Fruit fly (Drosophila melanogaster) whole organism, embryonic: ENCODE data around the gene CG18622.
A peak's percentile ranks its signal among the peaks of the same experiment; 100 is the strongest.

ENCODE experiments used
- CG10654 ChIP-seq: fragments of 200-800 bp; sonication (Bioruptor generic); optimal IDR thresholded peaks from 2 replicates; lab custom pipeline; 2016; ENCODE audit warnings: missing biosample characterization, missing genetic modification characterization
- CG12155 ChIP-seq: fragments of 200-800 bp; sonication (Bioruptor generic); optimal IDR thresholded peaks from 3 replicates; lab custom pipeline; 2016; ENCODE audit warnings: missing biosample characterization, missing genetic modification characterization
- CG12236 ChIP-seq: fragments of 200-800 bp; sonication (Bioruptor generic); optimal IDR thresholded peaks from 2 replicates; lab custom pipeline; 2016; ENCODE audit warnings: missing biosample characterization, missing genetic modification characterization
- CG13287 ChIP-seq: fragments of 200-800 bp; sonication (Bioruptor generic); IDR thresholded peaks from 2 replicates; pipeline ENCODE4 v1.3.6; 2022; ENCODE audit warnings: missing biosample characterization, missing genetic modification characterization; ENCODE audit not compliant: partially characterized antibody
- CG13296 ChIP-seq: fragments of 200-800 bp; sonication (Bioruptor generic); optimal IDR thresholded peaks from 3 replicates; lab custom pipeline; 2018; ENCODE audit warnings: missing biosample characterization, mild to moderate bottlenecking, missing genetic modification characterization
- CG14441 ChIP-seq: fragments of 200-800 bp; sonication (Bioruptor generic); IDR thresholded peaks from 2 replicates; pipeline ENCODE4 v1.3.6; 2022; ENCODE audit warnings: missing biosample characterization, missing genetic modification characterization
- CG14667 ChIP-seq: fragments of 200-800 bp; sonication (Bioruptor generic); IDR thresholded peaks from 2 replicates; pipeline ENCODE4 v1.3.6; 2022; ENCODE audit warnings: missing biosample characterization, missing genetic modification characterization
- CG1603 ChIP-seq: fragments of 200-800 bp; sonication (Bioruptor generic); optimal IDR thresholded peaks from 2 replicates; lab custom pipeline; 2019; ENCODE audit warnings: missing biosample characterization, mild to moderate bottlenecking, missing genetic modification characterization, moderate library complexity
- CG16779 ChIP-seq: fragments of 200-800 bp; sonication (Bioruptor generic); IDR thresholded peaks from 2 replicates; pipeline ENCODE4 v1.3.6; 2022; ENCODE audit warnings: missing biosample characterization, missing genetic modification characterization
- CG17359 ChIP-seq: fragments of 200-800 bp; sonication (Bioruptor generic); optimal IDR thresholded peaks from 3 replicates; lab custom pipeline; 2018; ENCODE audit warnings: missing biosample characterization, mild to moderate bottlenecking, missing genetic modification characterization, moderate library complexity
- CG17912 ChIP-seq: fragments of 200-800 bp; sonication (Bioruptor generic); optimal IDR thresholded peaks from 2 replicates; lab custom pipeline; 2018; ENCODE audit warnings: missing biosample characterization, mild to moderate bottlenecking, missing genetic modification characterization
- CG2875 ChIP-seq: fragments of 200-800 bp; sonication (Bioruptor generic); optimal IDR thresholded peaks from 2 replicates; lab custom pipeline; 2017; ENCODE audit warnings: missing biosample characterization, mild to moderate bottlenecking, missing genetic modification characterization, missing genetic modification reagents
- CG31224 ChIP-seq: fragments of 200-800 bp; sonication (Bioruptor generic); IDR thresholded peaks from 2 replicates; pipeline ENCODE4 v1.3.6; 2022; ENCODE audit warnings: missing biosample characterization, missing genetic modification characterization
- CG32767 ChIP-seq: fragments of 200-800 bp; sonication (Bioruptor generic); IDR thresholded peaks from 2 replicates; pipeline ENCODE4 v1.3.6; 2022; ENCODE audit warnings: missing biosample characterization, missing genetic modification characterization
- CG3281 ChIP-seq: fragments of 200-800 bp; sonication (Bioruptor generic); optimal IDR thresholded peaks from 3 replicates; lab custom pipeline; 2017; ENCODE audit warnings: missing biosample characterization, mild to moderate bottlenecking, missing genetic modification characterization
- CG3995 ChIP-seq: fragments of 200-800 bp; sonication (Bioruptor generic); optimal IDR thresholded peaks from 3 replicates; lab custom pipeline; 2016; ENCODE audit warnings: missing biosample characterization, missing genetic modification characterization
- CG42726 ChIP-seq: fragments of 200-800 bp; sonication (Bioruptor generic); IDR thresholded peaks from 2 replicates; pipeline ENCODE4 v1.3.6; 2022; ENCODE audit warnings: missing biosample characterization, missing genetic modification characterization; ENCODE audit not compliant: partially characterized antibody
- CG4404 ChIP-seq: fragments of 200-800 bp; sonication (Bioruptor generic); IDR thresholded peaks from 2 replicates; pipeline ENCODE4 v1.3.6; 2022; ENCODE audit warnings: missing biosample characterization, missing genetic modification characterization
- CG4707 ChIP-seq: fragments of 200-800 bp; sonication (Bioruptor generic); optimal IDR thresholded peaks from 2 replicates; lab custom pipeline; 2018; ENCODE audit warnings: missing biosample characterization, mild to moderate bottlenecking, missing genetic modification characterization, moderate library complexity
- CG7839 ChIP-seq: fragments of 200-800 bp; sonication (Bioruptor generic); optimal IDR thresholded peaks from 3 replicates; lab custom pipeline; 2018; ENCODE audit warnings: missing biosample characterization, mild to moderate bottlenecking, missing genetic modification characterization, moderate library complexity
- CG7928 ChIP-seq: fragments of 200-800 bp; sonication (Bioruptor generic); optimal IDR thresholded peaks from 2 replicates; lab custom pipeline; 2017; ENCODE audit warnings: missing biosample characterization, mild to moderate bottlenecking, missing genetic modification characterization
- CG8924 ChIP-seq: fragments of 200-800 bp; optimal IDR thresholded peaks from 3 replicates; lab custom pipeline; 2019; ENCODE audit warnings: missing biosample characterization, mild to moderate bottlenecking, missing genetic modification characterization, moderate library complexity
- CG9876 ChIP-seq: fragments of 200-800 bp; sonication (Bioruptor generic); optimal IDR thresholded peaks from 2 replicates; lab custom pipeline; 2016; ENCODE audit warnings: missing biosample characterization, missing genetic modification characterization
- CTCF ChIP-seq: fragments of 200-800 bp; sonication (Bioruptor generic); optimal IDR thresholded peaks from 2 replicates; lab custom pipeline; 2017; ENCODE audit warnings: missing biosample characterization, mild to moderate bottlenecking, missing genetic modification characterization, moderate library complexity
- Dp ChIP-seq: fragments of 200-800 bp; sonication (Bioruptor generic); optimal IDR thresholded peaks from 2 replicates; lab custom pipeline; 2018; ENCODE audit warnings: missing biosample characterization, mild to moderate bottlenecking, missing genetic modification characterization, moderate library complexity
- Eip74EF ChIP-seq, 2 experiments: fragments of 200-800 bp in 1 of 2; fragments of >200 bp in 1 of 2; sonication (Bioruptor generic) in 1 of 2; optimal IDR thresholded peaks; 2 replicates each; lab custom pipeline; 2017 to 2019; ENCODE audit warnings: missing biosample characterization in 2 of 2, missing genetic modification characterization in 2 of 2, mild to moderate bottlenecking in 1 of 2, moderate library complexity in 1 of 2
- H2.0 ChIP-seq: fragments of 200-800 bp; sonication (Bioruptor generic); IDR thresholded peaks from 2 replicates; pipeline ENCODE4 v1.3.6; 2022; ENCODE audit warnings: missing biosample characterization, missing genetic modification characterization
- Hmx ChIP-seq: fragments of 200-800 bp; sonication (Bioruptor generic); optimal IDR thresholded peaks from 2 replicates; lab custom pipeline; 2016; ENCODE audit warnings: missing biosample characterization, missing genetic modification characterization
- Mad ChIP-seq: fragments of 200-800 bp; sonication (Bioruptor generic); optimal IDR thresholded peaks from 2 replicates; lab custom pipeline; 2016; ENCODE audit warnings: missing biosample characterization, missing genetic modification characterization
- Med ChIP-seq: fragments of 200-800 bp; sonication (Bioruptor generic); peaks from one replicate; lab custom pipeline; 2016; ENCODE audit warnings: missing biosample characterization, missing genetic modification characterization, mild to moderate bottlenecking, inconsistent platforms, moderate library complexity
- NFAT ChIP-seq: fragments of 200-800 bp; sonication (Bioruptor generic); IDR thresholded peaks from 2 replicates; pipeline ENCODE4 v1.3.6; 2022; ENCODE audit warnings: missing biosample characterization, missing genetic modification characterization
- Nf-YC ChIP-seq: fragments of 200-800 bp; optimal IDR thresholded peaks from 3 replicates; lab custom pipeline; 2019; ENCODE audit warnings: missing biosample characterization, mild to moderate bottlenecking, missing genetic modification characterization, moderate library complexity
- Optix ChIP-seq: fragments of 200-800 bp; sonication (Bioruptor generic); IDR thresholded peaks from 3 replicates; pipeline ENCODE4 v1.3.6; 2022; ENCODE audit warnings: missing biosample characterization, missing genetic modification characterization
- Ravus ChIP-seq: fragments of 200-800 bp; sonication (Bioruptor generic); IDR thresholded peaks from 2 replicates; pipeline ENCODE4 v1.3.6; 2022; ENCODE audit warnings: missing biosample characterization, missing genetic modification characterization
- TFAM ChIP-seq: fragments of 200-800 bp; sonication (Bioruptor generic); optimal IDR thresholded peaks from 2 replicates; lab custom pipeline; 2017; ENCODE audit warnings: missing biosample characterization, missing genetic modification characterization, inconsistent platforms
- YL-1 ChIP-seq: fragments of 200-800 bp; sonication (Bioruptor generic); optimal IDR thresholded peaks from 3 replicates; lab custom pipeline; 2017; ENCODE audit warnings: missing biosample characterization, mild to moderate bottlenecking, missing genetic modification characterization
- ac ChIP-seq: fragments of 200-800 bp; sonication (Bioruptor generic); optimal IDR thresholded peaks from 3 replicates; lab custom pipeline; 2017; ENCODE audit warnings: missing biosample characterization, mild to moderate bottlenecking, missing genetic modification characterization
- ato ChIP-seq: fragments of 200-800 bp; sonication (Bioruptor generic); IDR thresholded peaks from 2 replicates; pipeline ENCODE4 v1.3.6; 2022; ENCODE audit warnings: missing biosample characterization, missing genetic modification characterization; ENCODE audit not compliant: partially characterized antibody
- br ChIP-seq: fragments of >200 bp; optimal IDR thresholded peaks from 2 replicates; lab custom pipeline; 2017
- chn ChIP-seq: fragments of 200-800 bp; sonication (Bioruptor generic); optimal IDR thresholded peaks from 2 replicates; lab custom pipeline; 2016; ENCODE audit warnings: missing biosample characterization, missing genetic modification characterization
- ems ChIP-seq: fragments of 200-800 bp; sonication (Bioruptor generic); optimal IDR thresholded peaks from 3 replicates; lab custom pipeline; 2016; ENCODE audit warnings: missing biosample characterization, missing genetic modification characterization
- esg ChIP-seq: fragments of 200-800 bp; sonication (Bioruptor generic); conservative IDR thresholded peaks from 2 replicates; pipeline ENCODE4 v1.3.6; 2022; ENCODE audit warnings: missing biosample characterization, missing genetic modification characterization
- gsb ChIP-seq: fragments of 200-800 bp; sonication (Bioruptor generic); IDR thresholded peaks from 2 replicates; pipeline ENCODE4 v1.3.6; 2022; ENCODE audit warnings: missing biosample characterization, missing genetic modification characterization
- kah ChIP-seq: fragments of 200-800 bp; sonication (Bioruptor generic); optimal IDR thresholded peaks from 2 replicates; lab custom pipeline; 2018; ENCODE audit warnings: missing biosample characterization, mild to moderate bottlenecking, missing genetic modification characterization
- ken ChIP-seq: fragments of 200-800 bp; sonication (Bioruptor generic); IDR thresholded peaks from 3 replicates; pipeline ENCODE4 v1.3.6; 2022; ENCODE audit warnings: missing biosample characterization, missing genetic modification characterization
- mld ChIP-seq: fragments of 200-800 bp; sonication (Bioruptor generic); IDR thresholded peaks from 3 replicates; pipeline ENCODE4 v1.3.6; 2022; ENCODE audit warnings: missing biosample characterization, missing genetic modification characterization; ENCODE audit not compliant: partially characterized antibody
- p53 ChIP-seq: fragments of 200-800 bp; sonication (Bioruptor generic); optimal IDR thresholded peaks from 2 replicates; lab custom pipeline; 2016; ENCODE audit warnings: missing biosample characterization, missing genetic modification characterization
- ranshi ChIP-seq: fragments of 200-800 bp; sonication (Bioruptor generic); IDR thresholded peaks from 2 replicates; pipeline ENCODE4 v1.3.6; 2022; ENCODE audit warnings: missing biosample characterization, missing genetic modification characterization
- stc ChIP-seq: fragments of 200-800 bp; sonication (Bioruptor generic); IDR thresholded peaks from 2 replicates; pipeline ENCODE4 v1.3.6; 2022; ENCODE audit warnings: missing biosample characterization, missing genetic modification characterization
- yki ChIP-seq: fragments of >200 bp; optimal IDR thresholded peaks from 3 replicates; lab custom pipeline; 2018

CG18622 gene

DNA sequence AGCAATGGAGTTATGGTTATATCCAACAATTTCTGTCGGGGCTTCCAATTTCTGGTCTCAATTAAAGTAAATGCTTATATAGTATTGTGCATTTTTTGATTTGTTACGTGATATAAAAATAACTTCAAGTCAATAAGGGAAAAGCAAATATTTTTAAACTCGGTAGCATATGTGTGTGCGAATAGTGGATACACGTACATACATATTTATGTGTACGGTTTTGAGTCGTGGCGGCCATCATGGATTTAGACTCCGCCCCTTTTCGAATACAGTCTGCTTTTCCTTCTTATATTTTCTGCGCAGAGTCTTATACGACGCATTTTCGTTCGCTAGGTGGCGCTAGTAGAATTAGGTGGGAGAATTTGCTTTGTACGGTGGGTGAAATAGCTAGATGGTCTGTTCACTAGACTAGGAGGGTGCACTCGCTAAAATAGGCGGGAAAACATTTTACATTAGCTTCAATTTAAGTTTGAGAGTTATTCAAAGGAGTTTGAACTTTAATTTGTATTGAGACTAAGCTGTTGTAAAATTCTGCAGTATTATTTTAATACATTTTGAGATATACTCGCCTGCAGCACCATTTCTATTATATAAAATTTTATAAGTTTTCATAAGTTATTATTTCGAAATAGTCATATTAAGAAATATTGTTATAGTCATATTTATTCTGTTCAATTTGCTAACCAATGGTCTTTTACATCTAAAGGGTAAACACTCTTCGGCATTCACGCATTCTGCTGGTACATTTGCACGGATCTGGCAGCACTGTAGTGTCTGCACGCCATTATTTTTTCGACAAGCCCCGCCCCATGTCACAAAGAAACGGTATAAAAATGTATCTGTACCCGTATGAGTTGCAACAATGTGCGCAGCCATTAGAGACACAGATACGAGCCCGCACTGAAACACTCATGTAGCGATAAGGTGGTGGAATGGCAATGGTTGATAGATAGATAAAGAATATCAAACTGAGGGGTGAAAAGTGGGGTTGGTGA, 17.9 kb downstream of the CG18622 start (continued):
- TF ChIP-seq CG9876 (GFP tag; lab: Kevin White, UChicago) (no peak), CG1603 (no peak), stc (GFP tag; lab: Robert Waterston, UW) (peak; percentile 65), CG16779 (no peak), ac (no peak), chn (peak; percentile 45), CTCF (peak; percentile 97), CG3995 (no peak), ken (GFP tag; lab: Robert Waterston, UW) (peak; percentile 64; the same call in 1 of the 3 replicates), Dp (GFP tag; lab: Kevin White, UChicago) (peak; percentile 84), p53 (GFP tag; lab: Kevin White, UChicago) (no peak), CG12236 (GFP tag; lab: Kevin White, UChicago) (no peak), Hmx (GFP tag; lab: Kevin White, UChicago) (no peak), CG32767 (GFP tag; lab: Robert Waterston, UW) (peak; percentile 91), H2.0 (GFP tag; lab: Robert Waterston, UW) (peak; percentile 42), br (lab: Kevin White, UChicago) (no peak), CG31224 (GFP tag; lab: Robert Waterston, UW) (no peak), CG3281 (GFP tag; lab: Kevin White, UChicago) (no peak), YL-1 (GFP tag; lab: Kevin White, UChicago) (no peak), ato (GFP tag; lab: Robert Waterston, UW) (no peak), CG17912 (peak; percentile 1), CG7928 (GFP tag; lab: Kevin White, UChicago) (no peak), CG14667 (GFP tag; lab: Robert Waterston, UW) (peak; percentile 28; the same call in 1 of the 2 replicates), CG8924 (peak; percentile 67), CG17359 (tag; lab: Kevin White, UChicago) (no peak), ems (GFP tag; lab: Kevin White, UChicago) (peak; percentile 17), Mad (GFP tag; lab: Kevin White, UChicago) (peak; percentile 9), yki (peak; percentile 23), gsb (GFP tag; lab: Robert Waterston, UW) (peak; percentile 44; the same call in 1 of the 2 replicates), Ravus (GFP tag; lab: Robert Waterston, UW) (no peak; the same call in 1 of the 2 replicates), kah (no peak), TFAM (no peak), CG10654 (GFP tag; lab: Kevin White, UChicago) (peak; percentile 45), CG4707 (GFP tag; lab: Kevin White, UChicago) (no peak), CG4404 (no peak), CG12155 (GFP tag; lab: Kevin White, UChicago) (peak; percentile 54), CG42726 (GFP tag; lab: Robert Waterston, UW) (peak; percentile 61; the same call in 1 of the 2 replicates), Med (GFP tag; lab: Kevin White, UChicago) (peak; percentile 78), CG2875 (GFP tag; lab: Kevin White, UChicago) (no peak), Optix (GFP tag; lab: Robert Waterston, UW) (no peak), esg (GFP tag; lab: Robert Waterston, UW) (peak; percentile 42), Eip74EF (GFP tag; optimal IDR thresholded peaks at IDR 0.05; lab: Kevin White, UChicago) (no peak), mld (GFP tag; lab: Robert Waterston, UW) (0 out of 3 replicates have a peak, but pooled peaks have one; percentile 36), Nf-YC (tag; lab: Kevin White, UChicago) (peak; percentile 96), CG13296 (GFP tag; lab: Kevin White, UChicago) (no peak), CG14441 (peak; percentile 57), ranshi (GFP tag; lab: Robert Waterston, UW) (peak; percentile 67), CG7839 (tag; lab: Kevin White, UChicago) (peak; percentile 77), NFAT (peak; percentile 69; the same call in 1 of the 2 replicates), CG13287 (GFP tag; lab: Robert Waterston, UW) (no peak)
